Worm (Caenorhabditis elegans) whole organism, late embryonic: ENCODE data around the gene trpp-5.

Source experiments
- F13H6.1 ChIP-seq: sonication (generic microtip); optimal IDR thresholded peaks from 2 replicates; lab custom pipeline; 2016; ENCODE audit warnings: missing genetic modification characterization, missing compliant biosample characterization
- ceh-45 ChIP-seq: fragments of 200-800 bp; sonication (Bioruptor generic); IDR thresholded peaks from 2 replicates; pipeline ENCODE4 v1.3.6; 2022; ENCODE audit warnings: missing genetic modification reagents, missing genetic modification characterization, missing compliant biosample characterization
- dmd-4 ChIP-seq: sonication (generic microtip); optimal IDR thresholded peaks from 2 replicates; lab custom pipeline; 2016; ENCODE audit warnings: borderline replicate concordance, missing genetic modification characterization, missing compliant biosample characterization
- elt-4 ChIP-seq: sonication (generic microtip); optimal IDR thresholded peaks from 2 replicates; lab custom pipeline; 2016; ENCODE audit warnings: missing genetic modification characterization, missing compliant biosample characterization
- fkh-10 ChIP-seq: fragments of 150-350 bp; optimal IDR thresholded peaks from 2 replicates; lab custom pipeline; 2014; ENCODE audit warnings: missing biosample characterization, missing genetic modification reagents, missing genetic modification characterization
- lin-11 ChIP-seq: fragments of 200-800 bp; sonication (Bioruptor generic); optimal IDR thresholded peaks from 2 replicates; lab custom pipeline; 2018; ENCODE audit warnings: mild to moderate bottlenecking, missing genetic modification characterization, missing compliant biosample characterization
- sox-4 ChIP-seq: sonication (generic microtip); optimal IDR thresholded peaks from 2 replicates; lab custom pipeline; 2017; ENCODE audit warnings: mild to moderate bottlenecking, missing genetic modification characterization, inconsistent platforms, missing compliant biosample characterization
- tbx-2 ChIP-seq: sonication (generic microtip); optimal IDR thresholded peaks from 2 replicates; lab custom pipeline; 2016; ENCODE audit warnings: missing genetic modification characterization, missing compliant biosample characterization
- unc-86 ChIP-seq: sonication (generic microtip); optimal IDR thresholded peaks from 2 replicates; lab custom pipeline; 2016; ENCODE audit warnings: missing genetic modification characterization, missing compliant biosample characterization

DNA sequence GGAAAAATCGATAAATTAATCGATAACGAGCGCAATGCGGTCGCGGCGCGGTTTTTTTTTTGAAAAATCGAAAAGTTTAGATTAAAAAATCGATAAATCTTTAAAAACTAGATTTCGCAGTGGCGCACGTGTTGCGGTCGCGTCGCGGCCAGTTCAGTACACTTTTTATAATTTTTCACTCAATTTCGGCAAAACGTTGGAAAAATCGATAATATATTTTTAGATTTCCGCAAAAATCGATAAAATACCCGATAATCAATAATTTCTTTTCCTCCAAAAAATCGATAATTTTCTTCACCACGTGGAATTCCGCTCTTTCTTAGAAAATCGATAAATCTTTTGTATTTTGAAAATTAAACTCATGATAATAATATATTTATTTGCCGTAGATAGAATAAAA lies 25.7 kb downstream of the trpp-5 start:
- TF ChIP-seq dmd-4 (tag; lab: Kevin White, UChicago) (no peak), fkh-10 (GFP tag; lab: Kevin White, UChicago) (no peak), F13H6.1 (tag; lab: Kevin White, UChicago) (no peak), lin-11 (tag; lab: Kevin White, UChicago) (no peak), elt-4 (no peak), sox-4 (no peak), tbx-2 (no peak), ceh-45 (no peak), unc-86 (tag; lab: Kevin White, UChicago) (no peak)
